Worm (Caenorhabditis elegans) whole organism, L4 larva: ENCODE measurements around the gene Y26G10.5.

Experiments used
- D1046.2 ChIP-seq: fragments of 200-800 bp; sonication (Bioruptor generic); IDR thresholded peaks from 2 replicates; pipeline ENCODE4 v1.3.6; 2022; ENCODE audit warnings: missing genetic modification characterization, missing compliant biosample characterization
- F26F4.8 ChIP-seq: fragments of 200-800 bp; sonication (Bioruptor generic); conservative IDR thresholded peaks from 2 replicates; pipeline ENCODE4 v1.3.6; 2022; ENCODE audit warnings: missing genetic modification characterization, missing compliant biosample characterization
- F37D6.2 ChIP-seq: sonication (generic microtip); optimal IDR thresholded peaks from 2 replicates; lab custom pipeline; 2016; ENCODE audit warnings: mild to moderate bottlenecking, missing genetic modification characterization, missing compliant biosample characterization
- T20F7.1 ChIP-seq: fragments of 200-800 bp; sonication (Bioruptor generic); optimal IDR thresholded peaks from 2 replicates; lab custom pipeline; 2018; ENCODE audit warnings: mild to moderate bottlenecking, missing genetic modification characterization, missing compliant biosample characterization
- T26A8.4 ChIP-seq: fragments of 200-800 bp; sonication (Bioruptor generic); IDR thresholded peaks from 2 replicates; pipeline ENCODE4 v1.3.6; 2022; ENCODE audit warnings: missing genetic modification characterization, missing compliant biosample characterization
- Y105C5A.15 ChIP-seq: fragments of 200-800 bp; sonication (Bioruptor generic); IDR thresholded peaks from 2 replicates; pipeline ENCODE4 v1.3.6; 2022; ENCODE audit warnings: missing genetic modification characterization, missing compliant biosample characterization
- aha-1 ChIP-seq: fragments of 150-350 bp; peaks from one replicate; lab custom pipeline; 2014; ENCODE audit warnings: missing biosample characterization, missing genetic modification characterization
- ceh-28 ChIP-seq: fragments of 150-350 bp; optimal IDR thresholded peaks from 2 replicates; lab custom pipeline; 2014; ENCODE audit warnings: missing biosample characterization, missing genetic modification reagents, missing genetic modification characterization
- ceh-82 ChIP-seq: sonication (generic microtip); optimal IDR thresholded peaks from 2 replicates; lab custom pipeline; 2017; ENCODE audit warnings: missing biosample characterization, missing genetic modification characterization
- cey-2 ChIP-seq: sonication (generic microtip); optimal IDR thresholded peaks from 3 replicates; lab custom pipeline; 2017; ENCODE audit warnings: missing genetic modification characterization, mild to moderate bottlenecking, missing compliant biosample characterization, antibody characterized with exemption, borderline replicate concordance; ENCODE audit not compliant: insufficient read depth
- daf-12 ChIP-seq: fragments of 150-350 bp; optimal IDR thresholded peaks from 2 replicates; lab custom pipeline; 2014; ENCODE audit warnings: missing biosample characterization, missing genetic modification reagents, missing genetic modification characterization
- dmd-6 ChIP-seq: fragments of 200-800 bp; sonication (Bioruptor generic); IDR thresholded peaks from 2 replicates; pipeline ENCODE4 v1.3.6; 2022; ENCODE audit warnings: missing genetic modification reagents, missing genetic modification characterization, missing compliant biosample characterization
- dmd-8 ChIP-seq: fragments of 200-800 bp; sonication (Bioruptor generic); IDR thresholded peaks from 2 replicates; pipeline ENCODE4 v1.3.6; 2022; ENCODE audit warnings: missing genetic modification characterization, missing compliant biosample characterization
- dmd-9 ChIP-seq: fragments of 200-800 bp; sonication (Bioruptor generic); IDR thresholded peaks from 2 replicates; pipeline ENCODE4 v1.3.6; 2022; ENCODE audit warnings: missing genetic modification reagents, missing genetic modification characterization, missing compliant biosample characterization
- duxl-1 ChIP-seq: sonication (generic microtip); optimal IDR thresholded peaks from 2 replicates; lab custom pipeline; 2016; ENCODE audit warnings: mild to moderate bottlenecking, missing genetic modification characterization, moderate library complexity, missing compliant biosample characterization; ENCODE audit not compliant: poor library complexity
- hlh-30 ChIP-seq: sonication (generic microtip); optimal IDR thresholded peaks from 2 replicates; lab custom pipeline; 2017; ENCODE audit warnings: antibody characterized with exemption, mild to moderate bottlenecking, missing genetic modification characterization, missing compliant biosample characterization; ENCODE audit not compliant: insufficient read depth
- jun-1 ChIP-seq: fragments of 150-350 bp; optimal IDR thresholded peaks from 2 replicates; lab custom pipeline; 2014; ENCODE audit warnings: missing biosample characterization, missing genetic modification reagents, missing genetic modification characterization
- lin-1 ChIP-seq: fragments of 200-800 bp; sonication (Bioruptor generic); IDR thresholded peaks from 2 replicates; pipeline ENCODE4 v1.3.6; 2022; ENCODE audit warnings: missing genetic modification reagents, missing genetic modification characterization, missing compliant biosample characterization
- lsy-2 ChIP-seq, 2 experiments: fragments of 150-350 bp in 1 of 2; sonication (generic microtip) in 1 of 2; optimal IDR thresholded peaks; 2 replicates each; lab custom pipeline; 2014 to 2017; ENCODE audit warnings: missing biosample characterization in 2 of 2, missing genetic modification characterization in 2 of 2
- madf-5 ChIP-seq, 2 experiments: fragments of 200-800 bp; sonication (Bioruptor generic); IDR thresholded peaks; 2 replicates each; pipeline ENCODE4 v1.3.6; 2022; ENCODE audit warnings: missing compliant biosample characterization in 2 of 2, missing genetic modification characterization in 2 of 2
- madf-9 ChIP-seq: fragments of 200-800 bp; sonication (Bioruptor generic); conservative IDR thresholded peaks from 2 replicates; pipeline ENCODE4 v1.3.6; 2022; ENCODE audit warnings: missing genetic modification reagents, missing genetic modification characterization, missing compliant biosample characterization
- mdt-29 ChIP-seq: fragments of 200-800 bp; sonication (Bioruptor generic); IDR thresholded peaks from 2 replicates; pipeline ENCODE4 v1.3.6; 2022; ENCODE audit warnings: missing genetic modification reagents, missing genetic modification characterization, missing compliant biosample characterization
- mep-1 ChIP-seq: fragments of 150-350 bp; sonication (generic microtip); optimal IDR thresholded peaks from 3 replicates; lab custom pipeline; 2014; ENCODE audit warnings: missing biosample characterization, missing genetic modification characterization
- mes-2 ChIP-seq: sonication (generic microtip); optimal IDR thresholded peaks from 2 replicates; lab custom pipeline; 2016; ENCODE audit warnings: missing genotype, mild to moderate bottlenecking, missing genetic modification characterization, missing compliant biosample characterization; ENCODE audit not compliant: poor library complexity, severe bottlenecking
- mxl-2 ChIP-seq: fragments of 200-800 bp; sonication (Bioruptor generic); conservative IDR thresholded peaks from 2 replicates; pipeline ENCODE4 v1.3.6; 2022; ENCODE audit warnings: missing genetic modification reagents, missing genetic modification characterization, missing compliant biosample characterization
- mxl-3 ChIP-seq: fragments of 200-800 bp; sonication (Bioruptor generic); optimal IDR thresholded peaks from 2 replicates; lab custom pipeline; 2018; ENCODE audit warnings: mild to moderate bottlenecking, missing genetic modification characterization, missing compliant biosample characterization
- nhr-42 ChIP-seq: fragments of 200-800 bp; sonication (Bioruptor generic); IDR thresholded peaks from 2 replicates; pipeline ENCODE4 v1.3.6; 2022; ENCODE audit warnings: missing genetic modification characterization, missing compliant biosample characterization
- nhr-77 ChIP-seq: fragments of 150-350 bp; optimal IDR thresholded peaks from 2 replicates; lab custom pipeline; 2014; ENCODE audit warnings: missing biosample characterization, missing genetic modification characterization
- php-3 ChIP-seq: fragments of 200-800 bp; sonication (Bioruptor generic); IDR thresholded peaks from 2 replicates; pipeline ENCODE4 v1.3.6; 2022; ENCODE audit warnings: missing genetic modification reagents, missing genetic modification characterization, missing compliant biosample characterization
- pqm-1 ChIP-seq: sonication (generic microtip); optimal IDR thresholded peaks from 2 replicates; lab custom pipeline; 2017; ENCODE audit warnings: missing biosample characterization, missing genetic modification characterization
- rbr-2 ChIP-seq: sonication (generic microtip); optimal IDR thresholded peaks from 2 replicates; lab custom pipeline; 2016; ENCODE audit warnings: missing genotype, missing genetic modification characterization, missing compliant biosample characterization
- snpc-1.2 ChIP-seq: fragments of 200-800 bp; sonication (Bioruptor generic); IDR thresholded peaks from 2 replicates; pipeline ENCODE4 v1.3.6; 2022; ENCODE audit warnings: missing genetic modification reagents, missing genetic modification characterization, missing compliant biosample characterization
- snpc-4 ChIP-seq: fragments of 150-350 bp; optimal IDR thresholded peaks from 2 replicates; lab custom pipeline; 2014; ENCODE audit warnings: missing biosample characterization, missing genetic modification characterization
- tag-97 ChIP-seq: fragments of 200-800 bp; sonication (Bioruptor generic); IDR thresholded peaks from 2 replicates; pipeline ENCODE4 v1.3.6; 2022; ENCODE audit warnings: missing genetic modification characterization, missing compliant biosample characterization
- unc-39 ChIP-seq: sonication (generic microtip); optimal IDR thresholded peaks from 2 replicates; lab custom pipeline; 2017; ENCODE audit warnings: missing biosample characterization, missing genetic modification characterization
- zip-2 ChIP-seq: fragments of 150-350 bp; optimal IDR thresholded peaks from 2 replicates; lab custom pipeline; 2014; ENCODE audit warnings: missing biosample characterization, missing genetic modification characterization

Gene Y26G10.5

ce11 chrV:17699659-17700058 is 969 bp downstream of the Y26G10.5 start, which contains the start of gene Y26G10.6:
Gene Y26G10.6, plus strand, starts transcription at chrV:17699959.
- TF ChIP-seq F37D6.2 (tag; lab: Kevin White, UChicago) (no peak), T20F7.1 (GFP tag; lab: Kevin White, UChicago) (no peak), madf-9 (GFP tag; lab: Robert Waterston, UW) (no peak)

- TF ChIP-seq hlh-30 (tag; lab: Kevin White, UChicago): no peak
- TF ChIP-seq tag-97: no peak
- TF ChIP-seq lin-1 (GFP tag; lab: Robert Waterston, UW): no peak
- no peak for TF ChIP-seq duxl-1
- TF ChIP-seq mxl-3 (GFP tag; lab: Kevin White, UChicago): no peak
- no peak for TF ChIP-seq D1046.2 (GFP tag; lab: Robert Waterston, UW)
- TF ChIP-seq mes-2 (tag; lab: Kevin White, UChicago): no peak
- no peak for TF ChIP-seq T26A8.4
- TF ChIP-seq unc-39: no peak
- no peak for TF ChIP-seq ceh-82 (tag; lab: Kevin White, UChicago)
- TF ChIP-seq snpc-1.2 (GFP tag; lab: Robert Waterston, UW): no peak
- TF ChIP-seq aha-1 (tag; lab: Kevin White, UChicago): no peak
- TF ChIP-seq nhr-77 (tag; lab: Kevin White, UChicago): no peak
- TF ChIP-seq snpc-4 (tag; lab: Kevin White, UChicago): no peak
- no peak for TF ChIP-seq ceh-28 (tag; lab: Kevin White, UChicago)
- TF ChIP-seq zip-2: no peak
These were observed 1.5 kb downstream of the Y26G10.5 start, which contains the start of gene Y26G10.4 for ce11 chrV:17699097-17699496. Gene Y26G10.4, minus strand, starts transcription at chrV:17699197.

ce11 chrV:17696753-17697152 is 3.9 kb downstream of the Y26G10.5 start, which contains the start of gene spp-29:
Gene spp-29, minus strand, starts transcription at chrV:17696853.
- TF ChIP-seq dmd-8 (GFP tag; lab: Robert Waterston, UW) (no peak), F26F4.8 (no peak), dmd-9 (GFP tag; lab: Robert Waterston, UW) (no peak), daf-12 (tag; lab: Kevin White, UChicago) (no peak), ceh-82 (tag; lab: Kevin White, UChicago) (no peak), mxl-2 (GFP tag; lab: Robert Waterston, UW) (no peak), Y105C5A.15 (GFP tag; lab: Robert Waterston, UW) (no peak), dmd-6 (GFP tag; lab: Robert Waterston, UW) (no peak)

ce11 chrV:17695802-17696201 is 4.8 kb downstream of the Y26G10.5 start, which contains the start of gene Y26G10.1:
Gene Y26G10.1, minus strand, starts transcription at chrV:17695902.
- TF ChIP-seq php-3 (GFP tag; lab: Robert Waterston, UW): no peak
- TF ChIP-seq nhr-42 (GFP tag; lab: Robert Waterston, UW): no peak
- no peak for TF ChIP-seq jun-1 (tag; lab: Kevin White, UChicago)
- no peak for TF ChIP-seq rbr-2 (tag; lab: Kevin White, UChicago)
- TF ChIP-seq lsy-2 (tag; optimal IDR thresholded peaks at IDR 0.05; lab: Kevin White, UChicago): no peak
- no peak for TF ChIP-seq madf-5 (GFP tag; IDR thresholded peaks at IDR 0.05; lab: Robert Waterston, UW)
- no peak for TF ChIP-seq dmd-9 (GFP tag; lab: Robert Waterston, UW)
- no peak for TF ChIP-seq mdt-29 (GFP tag; lab: Robert Waterston, UW)
- TF ChIP-seq mep-1 (tag; lab: Kevin White, UChicago): no peak

- TF ChIP-seq cey-2 (tag; lab: Kevin White, UChicago) (no peak), pqm-1 (peak; percentile 75)
These were observed 6.4 kb downstream of the Y26G10.5 start for ce11 chrV:17694260-17694659.
